Fruit fly (Drosophila melanogaster) whole organism, wandering third instar larva: ENCODE results near the gene Tmx3.

Experiments
- CG9705 ChIP-seq: fragments of 200-800 bp; sonication (Bioruptor generic); optimal IDR thresholded peaks from 2 replicates; lab custom pipeline; 2018; ENCODE audit warnings: missing biosample characterization, mild to moderate bottlenecking, missing genetic modification characterization
- Dif ChIP-seq: fragments of 200-275, 200-300 bp; sonication (Bioruptor generic); optimal IDR thresholded peaks from 2 replicates; lab custom pipeline; 2018; ENCODE audit warnings: missing biosample characterization, missing genetic modification characterization; ENCODE audit not compliant: partially characterized antibody
- GATAd ChIP-seq: sonication (Bioruptor generic); optimal IDR thresholded peaks from 2 replicates; lab custom pipeline; 2016; ENCODE audit warnings: missing biosample characterization, missing genetic modification characterization
- HLH106 ChIP-seq: fragments of 200-800 bp; optimal IDR thresholded peaks from 3 replicates; lab custom pipeline; 2019; ENCODE audit warnings: missing biosample characterization, mild to moderate bottlenecking, missing genetic modification characterization, moderate library complexity
- N ChIP-seq: fragments of >200 bp; optimal IDR thresholded peaks from 2 replicates; lab custom pipeline; 2018; ENCODE audit warnings: missing biosample characterization, missing external identifiers, missing genetic modification characterization
- OdsH ChIP-seq: fragments of 200-800 bp; sonication (Bioruptor generic); optimal IDR thresholded peaks from 2 replicates; lab custom pipeline; 2016; ENCODE audit warnings: missing biosample characterization, mild to moderate bottlenecking, missing genetic modification characterization
- dsf ChIP-seq: sonication (Bioruptor generic); optimal IDR thresholded peaks from 2 replicates; lab custom pipeline; 2016; ENCODE audit warnings: missing biosample characterization, missing genetic modification characterization, borderline replicate concordance
- fru ChIP-seq: fragments of 200-800 bp; sonication (Bioruptor generic); optimal IDR thresholded peaks from 3 replicates; lab custom pipeline; 2016; ENCODE audit warnings: missing biosample characterization, mild to moderate bottlenecking, missing genetic modification characterization
- h ChIP-seq: fragments of 200-800 bp; sonication (Bioruptor generic); optimal IDR thresholded peaks from 3 replicates; lab custom pipeline; 2016; ENCODE audit warnings: missing biosample characterization, mild to moderate bottlenecking, missing genetic modification characterization
- jim ChIP-seq: fragments of 175-275, 200-325 bp; sonication (Bioruptor generic); optimal IDR thresholded peaks from 2 replicates; lab custom pipeline; 2016; ENCODE audit warnings: missing biosample characterization, mild to moderate bottlenecking, missing genetic modification characterization
- lola ChIP-seq: fragments of >200 bp; optimal IDR thresholded peaks from 2 replicates; lab custom pipeline; 2017; ENCODE audit warnings: missing biosample characterization, missing genetic modification characterization
- psq ChIP-seq: fragments of 200-800 bp; sonication (Bioruptor generic); optimal IDR thresholded peaks from 3 replicates; lab custom pipeline; 2017; ENCODE audit warnings: missing biosample characterization, mild to moderate bottlenecking, missing genetic modification characterization, moderate library complexity
- usp ChIP-seq: fragments of >200 bp; optimal IDR thresholded peaks from 2 replicates; lab custom pipeline; 2017; ENCODE audit warnings: missing biosample characterization, missing genetic modification characterization

- TF ChIP-seq lola (GFP tag; lab: Kevin White, UChicago): no peak
- TF ChIP-seq HLH106 (tag; lab: Kevin White, UChicago): no peak
- no peak for TF ChIP-seq N (GFP tag; lab: Kevin White, UChicago)
- no peak for TF ChIP-seq psq
- no peak for TF ChIP-seq h (GFP tag; lab: Kevin White, UChicago)
- TF ChIP-seq dsf: no peak
- TF ChIP-seq jim (GFP tag; lab: Kevin White, UChicago): no peak
- no peak for TF ChIP-seq CG9705 (GFP tag; lab: Kevin White, UChicago)
- TF ChIP-seq OdsH (GFP tag; lab: Kevin White, UChicago): no peak
- no peak for TF ChIP-seq GATAd (GFP tag; lab: Kevin White, UChicago)
- no peak for TF ChIP-seq Dif (GFP tag; lab: Kevin White, UChicago)
- no peak for TF ChIP-seq usp (GFP tag; lab: Kevin White, UChicago)
- TF ChIP-seq fru (GFP tag; lab: Kevin White, UChicago): no peak
Observed at dm6 chr3L:16221800-16222199, 7.1 kb upstream of the Tmx3 start.
